Worm (Caenorhabditis elegans) whole organism, L4/young adult: ENCODE results near the gene slc-36.3.

ENCODE experiments used
- W03F9.2 ChIP-seq: fragments of 150-350 bp; optimal IDR thresholded peaks from 2 replicates; lab custom pipeline; 2014; ENCODE audit warnings: missing biosample characterization, missing genetic modification characterization
- dao-5 ChIP-seq: sonication (generic microtip); optimal IDR thresholded peaks from 2 replicates; lab custom pipeline; 2016; ENCODE audit warnings: missing genotype, missing genetic modification characterization, moderate library complexity, missing compliant biosample characterization
- him-1 ChIP-seq: sonication (generic microtip); optimal IDR thresholded peaks from 2 replicates; lab custom pipeline; 2016; ENCODE audit warnings: missing genotype, missing genetic modification reagents, missing genetic modification characterization, missing compliant biosample characterization

- TF ChIP-seq W03F9.2 (tag; lab: Kevin White, UChicago) (no peak), dao-5 (tag; lab: Kevin White, UChicago) (no peak), him-1 (tag; lab: Kevin White, UChicago) (no peak)
Observed at ce11 chrV:20525816-20526459, 18.1 kb downstream of the slc-36.3 start, which contains the start of the genes srh-166 and Y38H6C.24.
